Fruit fly (Drosophila melanogaster) whole organism, prepupa: Measurements from ENCODE around the gene CG4338.

ENCODE experiments used
- Blimp-1 ChIP-seq: fragments of 200-800 bp; sonication (Bioruptor generic); optimal IDR thresholded peaks from 3 replicates; lab custom pipeline; 2017; ENCODE audit warnings: missing biosample characterization, missing genetic modification characterization, mild to moderate bottlenecking, moderate library complexity, missing genetic modification reagents
- CG10669 ChIP-seq: fragments of 200-800 bp; sonication (Bioruptor generic); optimal IDR thresholded peaks from 3 replicates; lab custom pipeline; 2018; ENCODE audit warnings: missing biosample characterization, mild to moderate bottlenecking, missing genetic modification characterization, moderate library complexity
- CG11294 ChIP-seq: fragments of 200-800 bp; sonication (Bioruptor generic); IDR thresholded peaks from 2 replicates; pipeline ENCODE4 v1.3.6; 2022; ENCODE audit warnings: missing biosample characterization, missing genetic modification characterization
- CG11762 ChIP-seq: fragments of 200-800 bp; sonication (Bioruptor generic); optimal IDR thresholded peaks from 3 replicates; lab custom pipeline; 2016; ENCODE audit warnings: missing biosample characterization, missing genetic modification characterization; ENCODE audit not compliant: insufficient read depth
- CG15336 ChIP-seq: fragments of 200-800 bp; sonication (Bioruptor generic); IDR thresholded peaks from 2 replicates; pipeline ENCODE4 v1.3.6; 2022; ENCODE audit warnings: missing biosample characterization, missing genetic modification characterization
- CG34406 ChIP-seq: fragments of 200-800 bp; sonication (Bioruptor generic); optimal IDR thresholded peaks from 3 replicates; lab custom pipeline; 2016; ENCODE audit warnings: missing biosample characterization, missing genetic modification characterization
- CG3919 ChIP-seq: fragments of 200-800 bp; sonication (Bioruptor generic); optimal IDR thresholded peaks from 3 replicates; lab custom pipeline; 2016; ENCODE audit warnings: missing biosample characterization, missing genetic modification characterization
- CG6276 ChIP-seq: fragments of 200-800 bp; sonication (Bioruptor generic); optimal IDR thresholded peaks from 2 replicates; lab custom pipeline; 2017; ENCODE audit warnings: missing biosample characterization, mild to moderate bottlenecking, missing genetic modification characterization
- CG6792 ChIP-seq: fragments of 200-800 bp; sonication (Bioruptor generic); optimal IDR thresholded peaks from 3 replicates; lab custom pipeline; 2016; ENCODE audit warnings: missing biosample characterization, missing genetic modification characterization
- CG6808 ChIP-seq: fragments of 200-800 bp; sonication (Bioruptor generic); optimal IDR thresholded peaks from 3 replicates; lab custom pipeline; 2017; ENCODE audit warnings: missing biosample characterization, missing genetic modification characterization, mild to moderate bottlenecking, moderate library complexity, missing genetic modification reagents
- CG6854 ChIP-seq: fragments of 200-800 bp; sonication (Bioruptor generic); optimal IDR thresholded peaks from 2 replicates; lab custom pipeline; 2017; ENCODE audit warnings: missing biosample characterization, mild to moderate bottlenecking, missing genetic modification characterization
- CG8319 ChIP-seq: fragments of 200-800 bp; sonication (Bioruptor generic); optimal IDR thresholded peaks from 3 replicates; lab custom pipeline; 2016; ENCODE audit warnings: missing biosample characterization, missing genetic modification characterization
- CG8632 ChIP-seq: fragments of 200-800 bp; sonication (Bioruptor generic); optimal IDR thresholded peaks from 3 replicates; lab custom pipeline; 2016; ENCODE audit warnings: missing biosample characterization, missing genetic modification characterization
- Eip75B ChIP-seq: fragments of 200-800 bp; sonication (Bioruptor generic); optimal IDR thresholded peaks from 3 replicates; lab custom pipeline; 2016; ENCODE audit warnings: missing biosample characterization, missing genetic modification characterization
- Eip78C ChIP-seq: fragments of 200-800 bp; sonication (Bioruptor generic); peaks from one replicate; lab custom pipeline; 2016; ENCODE audit warnings: missing biosample characterization, missing genetic modification characterization
- Eip93F ChIP-seq: fragments of 200-800 bp; sonication (Bioruptor generic); optimal IDR thresholded peaks from 2 replicates; lab custom pipeline; 2016; ENCODE audit warnings: missing biosample characterization, mild to moderate bottlenecking, missing genetic modification characterization
- Hr4 ChIP-seq: fragments of 200-800 bp; sonication (Bioruptor generic); optimal IDR thresholded peaks from 3 replicates; lab custom pipeline; 2016; ENCODE audit warnings: missing biosample characterization, missing genetic modification characterization
- Lpt ChIP-seq: fragments of 200-800 bp; sonication (Bioruptor generic); optimal IDR thresholded peaks from 3 replicates; lab custom pipeline; 2016; ENCODE audit warnings: missing biosample characterization, missing genetic modification characterization
- Smox ChIP-seq: fragments of 200-800 bp; sonication (Bioruptor generic); optimal IDR thresholded peaks from 3 replicates; lab custom pipeline; 2016; ENCODE audit warnings: missing biosample characterization, missing genetic modification characterization
- achi ChIP-seq: fragments of 200-800 bp; sonication (Bioruptor generic); optimal IDR thresholded peaks from 3 replicates; lab custom pipeline; 2016; ENCODE audit warnings: missing biosample characterization, missing genetic modification characterization
- acj6 ChIP-seq: fragments of 200-800 bp; sonication (Bioruptor generic); optimal IDR thresholded peaks from 3 replicates; lab custom pipeline; 2016; ENCODE audit warnings: missing biosample characterization, missing genetic modification characterization
- cyc ChIP-seq: fragments of 200-800 bp; sonication (Bioruptor generic); optimal IDR thresholded peaks from 3 replicates; lab custom pipeline; 2016; ENCODE audit warnings: missing biosample characterization, missing genetic modification characterization
- dsx ChIP-seq: fragments of 200-800 bp; optimal IDR thresholded peaks from 3 replicates; lab custom pipeline; 2019; ENCODE audit warnings: missing biosample characterization, mild to moderate bottlenecking, missing genetic modification characterization, moderate library complexity; ENCODE audit not compliant: poor library complexity, severe bottlenecking
- eg ChIP-seq: fragments of 200-800 bp; sonication (Bioruptor generic); IDR thresholded peaks from 3 replicates; pipeline ENCODE4 v1.3.6; 2022; ENCODE audit warnings: missing biosample characterization, missing genetic modification characterization
- esn ChIP-seq: fragments of 200-800 bp; sonication (Bioruptor generic); optimal IDR thresholded peaks from 2 replicates; lab custom pipeline; 2016; ENCODE audit warnings: missing biosample characterization, mild to moderate bottlenecking, missing genetic modification characterization, moderate library complexity
- lz ChIP-seq: fragments of 200-800 bp; sonication (Bioruptor generic); optimal IDR thresholded peaks from 3 replicates; lab custom pipeline; 2016; ENCODE audit warnings: missing biosample characterization, missing genetic modification characterization
- net ChIP-seq: fragments of 200-800 bp; sonication (Bioruptor generic); optimal IDR thresholded peaks from 3 replicates; lab custom pipeline; 2016; ENCODE audit warnings: missing biosample characterization, missing genetic modification characterization
- spab ChIP-seq: fragments of 200-800 bp; sonication (Bioruptor generic); optimal IDR thresholded peaks from 2 replicates; lab custom pipeline; 2017; ENCODE audit warnings: missing biosample characterization, mild to moderate bottlenecking, missing genetic modification characterization, missing genetic modification reagents
- topi ChIP-seq: fragments of 200-800 bp; sonication (Bioruptor generic); optimal IDR thresholded peaks from 3 replicates; lab custom pipeline; 2016; ENCODE audit warnings: missing biosample characterization, missing genetic modification characterization
- vri ChIP-seq: fragments of 200-800 bp; sonication (Bioruptor generic); optimal IDR thresholded peaks from 3 replicates; lab custom pipeline; 2016; ENCODE audit warnings: missing biosample characterization, mild to moderate bottlenecking, missing genetic modification characterization

The CG4338 gene

DNA sequence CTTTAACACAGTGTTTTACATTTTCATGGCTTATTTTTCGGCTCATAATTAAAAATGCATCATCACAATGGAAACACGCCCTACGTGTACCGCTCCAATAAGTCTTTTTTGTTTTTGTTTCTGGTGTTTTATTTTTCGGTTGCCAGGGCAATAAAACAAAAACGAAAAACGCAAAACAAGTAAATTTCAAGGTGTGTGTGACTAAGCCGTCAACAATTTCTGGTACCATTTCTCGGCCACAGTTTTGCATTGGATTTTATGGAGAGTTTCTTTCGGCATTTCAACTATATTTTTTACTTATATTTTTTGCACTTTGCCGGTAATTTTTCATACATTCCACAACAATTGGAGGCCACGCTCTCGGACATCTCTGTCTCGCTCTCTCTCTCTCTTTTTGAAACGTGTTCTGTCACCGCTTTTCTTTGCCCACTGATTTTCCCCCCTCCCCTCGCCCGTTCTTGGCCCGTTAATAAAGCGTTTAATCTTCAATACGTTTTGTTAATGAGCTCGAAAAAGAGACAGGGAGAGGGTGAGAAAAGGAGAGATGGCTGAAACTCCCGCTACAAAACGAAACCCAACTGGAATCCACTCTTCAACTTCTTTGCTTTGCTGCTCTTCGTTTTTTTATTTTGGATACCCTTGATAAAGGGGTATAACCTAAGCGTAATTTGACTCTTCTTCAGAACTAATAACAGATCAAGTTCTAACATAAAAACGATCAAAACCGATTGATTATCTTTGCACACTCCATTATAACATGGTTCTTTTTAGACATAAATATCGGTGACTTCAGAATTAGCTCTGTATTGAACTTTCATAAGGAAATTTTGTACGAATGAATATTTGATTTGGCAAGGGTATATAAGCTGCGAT, 17.9 kb downstream of the CG4338 start (continued):
- TF ChIP-seq Eip93F: peak; percentile 18
- peak; percentile 33 for TF ChIP-seq CG34406 (GFP tag; lab: Kevin White, UChicago)
- TF ChIP-seq Lpt (GFP tag; lab: Kevin White, UChicago): no peak
- TF ChIP-seq achi (GFP tag; lab: Kevin White, UChicago): no peak
- no peak for TF ChIP-seq eg (GFP tag; lab: Robert Waterston, UW)
- TF ChIP-seq CG6792: peak; percentile 33
- no peak for TF ChIP-seq CG10669 (GFP tag; lab: Kevin White, UChicago)
- TF ChIP-seq Hr4: no peak

DNA sequence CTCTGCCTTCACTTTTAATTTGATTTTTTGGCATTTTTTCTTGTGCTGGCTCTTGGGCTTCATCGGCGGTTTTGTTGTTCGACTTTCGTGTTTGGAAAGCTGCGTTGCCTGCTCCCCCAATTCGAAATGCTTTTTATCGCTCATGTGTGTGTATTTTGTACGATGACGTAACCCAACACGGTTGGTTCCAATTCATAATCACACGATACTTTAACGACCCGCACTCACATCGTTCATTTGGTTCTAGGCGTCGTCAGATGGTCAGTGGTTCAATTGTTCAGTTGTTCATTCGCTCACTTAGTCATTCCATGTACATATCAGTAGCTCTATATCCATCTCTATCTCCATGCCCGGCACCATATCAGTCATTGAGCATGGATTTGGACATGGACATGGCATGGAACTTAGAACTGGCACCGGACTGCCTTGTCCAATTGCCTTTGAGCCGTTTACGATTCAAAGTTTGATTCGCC, 18.6 kb downstream of the CG4338 start:
- peak; percentile 17 for TF ChIP-seq Blimp-1
- TF ChIP-seq vri (GFP tag; lab: Kevin White, UChicago): peak; percentile 42
- TF ChIP-seq cyc (GFP tag; lab: Kevin White, UChicago): no peak
- TF ChIP-seq Hr4: no peak

DNA sequence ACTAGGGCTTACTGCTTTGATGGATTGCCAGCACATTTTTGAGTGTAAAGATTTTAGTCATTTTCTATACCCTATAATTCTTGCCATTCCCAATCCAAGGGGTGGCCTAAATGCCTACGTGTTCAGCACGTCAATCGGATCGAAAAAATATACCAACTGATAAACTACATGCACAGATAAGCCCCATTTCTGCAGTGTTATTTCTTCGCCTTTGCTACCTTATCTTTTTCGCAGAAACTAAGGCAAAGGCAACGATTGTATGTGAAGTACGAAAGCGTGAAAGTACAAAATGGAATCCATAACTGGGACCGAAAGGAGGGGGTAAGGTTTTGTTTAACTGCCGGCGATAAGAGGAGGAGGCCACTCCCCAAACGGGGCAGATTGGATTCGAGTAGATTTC, 22.6 kb downstream of the CG4338 start:
- TF ChIP-seq vri (GFP tag; lab: Kevin White, UChicago): peak; percentile 83
- TF ChIP-seq dsx: no peak

DNA sequence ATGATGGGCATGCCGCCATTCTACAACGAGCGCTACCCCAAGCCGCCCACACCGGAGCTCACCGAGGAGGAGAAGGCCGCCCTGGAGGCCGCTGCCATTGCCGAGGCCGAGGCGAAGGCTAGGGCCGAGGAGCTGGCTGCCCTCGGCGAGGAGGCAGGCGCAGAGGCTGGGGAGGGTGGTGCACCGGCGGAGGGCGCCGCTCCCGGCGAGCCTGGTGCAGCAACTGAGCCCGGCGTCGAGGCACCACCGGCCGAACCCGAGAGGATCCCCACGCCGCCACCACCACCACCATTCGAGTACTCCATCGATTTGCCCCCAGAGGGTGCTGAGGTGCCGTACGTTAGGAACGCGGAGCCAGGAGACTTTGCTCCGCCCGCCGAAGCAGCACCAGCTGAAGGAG, 29.9 kb downstream of the CG4338 start:
- TF ChIP-seq CG11762 (GFP tag; lab: Kevin White, UChicago) (no peak), eg (GFP tag; lab: Robert Waterston, UW) (no peak)

DNA sequence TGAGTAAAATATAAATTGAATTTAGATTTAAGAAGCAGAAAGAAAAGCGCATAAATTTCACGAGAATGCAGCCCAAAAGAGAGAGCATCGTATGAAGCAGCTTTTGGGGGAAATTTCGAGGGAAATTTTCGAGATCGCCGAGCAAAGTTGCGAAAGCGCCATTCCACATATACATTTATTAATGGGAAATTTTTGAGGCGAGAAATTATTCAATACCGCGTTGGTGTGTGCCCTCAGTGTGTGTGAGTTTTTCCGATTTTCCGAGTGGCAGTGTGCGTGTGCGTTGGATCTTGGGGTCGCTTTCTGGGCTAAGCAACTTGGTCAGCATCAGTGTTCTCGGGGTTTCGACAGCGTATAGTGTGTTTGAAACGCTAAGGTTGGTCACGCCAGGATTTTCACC, 34.6 kb downstream of the CG4338 start, which contains the start of gene Tm2:
Tm2 (plus strand) TSS at position 270 of the 400 bp plus-strand sequence.
- TF ChIP-seq CG8319 (no peak), net (GFP tag; lab: Kevin White, UChicago) (no peak), CG8632 (no peak)

DNA sequence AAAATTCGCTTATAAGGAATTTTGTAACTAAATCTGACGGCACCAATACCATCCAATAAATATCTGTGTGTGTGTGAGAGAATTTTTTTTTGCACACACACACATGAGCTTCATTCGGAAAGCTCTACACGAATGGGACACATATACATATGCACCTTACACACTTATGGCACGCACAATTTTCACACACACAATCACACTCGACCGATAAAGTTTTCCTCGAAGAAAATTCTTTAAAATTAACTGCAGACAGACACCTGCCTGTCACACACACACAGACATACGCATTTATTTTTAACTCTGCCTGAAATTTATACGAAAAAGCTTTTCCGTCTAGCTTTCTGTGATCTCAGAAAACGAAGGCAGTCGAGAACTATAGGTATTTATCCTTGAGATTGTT, 35.4 kb downstream of the CG4338 start:
- no peak for TF ChIP-seq CG6808
- TF ChIP-seq topi (GFP tag; lab: Kevin White, UChicago): no peak
- TF ChIP-seq Eip75B (GFP tag; lab: Kevin White, UChicago): no peak
- no peak for TF ChIP-seq esn
- TF ChIP-seq, all 60 proteins: peak for 0

DNA sequence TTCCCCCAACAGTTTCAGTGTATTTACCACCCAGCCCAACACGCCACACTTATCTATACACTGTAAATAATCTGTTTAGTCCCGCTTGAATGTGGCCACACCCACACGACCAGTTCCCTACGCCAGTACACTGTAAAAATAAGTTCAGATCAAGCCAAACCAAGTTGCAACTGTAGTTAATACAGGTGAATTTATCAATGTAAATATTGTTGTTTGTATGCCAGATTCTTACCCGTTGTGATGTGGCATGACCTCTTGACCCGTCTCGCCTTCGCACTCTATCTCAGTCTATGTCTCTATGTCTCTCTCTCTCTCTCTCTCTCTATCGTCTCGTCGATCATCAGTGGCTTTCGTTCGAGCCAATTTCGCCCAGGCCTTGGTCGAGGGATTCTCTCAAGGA, 38.5 kb downstream of the CG4338 start:
- no peak for TF ChIP-seq vri (GFP tag; lab: Kevin White, UChicago)
- no peak for TF ChIP-seq spab (GFP tag; lab: Kevin White, UChicago)
- TF ChIP-seq CG3919 (GFP tag; lab: Kevin White, UChicago): no peak
- no peak for TF ChIP-seq lz

DNA sequence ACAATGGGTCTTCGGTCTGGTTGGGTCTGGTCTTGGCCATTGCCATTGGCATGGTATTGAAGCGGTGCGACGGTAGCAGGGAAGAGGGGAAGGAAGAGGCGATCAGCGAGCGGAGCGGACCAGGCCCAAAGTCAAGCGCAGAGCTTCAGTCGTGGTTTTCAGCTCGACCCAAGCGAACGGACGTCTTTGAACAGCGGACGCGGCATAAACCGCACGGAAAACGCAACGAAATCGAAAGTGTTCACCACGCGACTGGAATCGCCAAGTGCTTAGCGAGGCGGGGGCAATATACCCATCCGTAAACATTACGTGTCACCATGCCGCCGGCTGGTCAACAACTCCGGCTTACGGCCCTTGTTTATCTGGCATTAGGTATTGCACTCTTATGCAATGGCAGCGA, 41.0 kb downstream of the CG4338 start, which contains the start of gene CG14866:
CG14866 (plus strand) TSS at position 146 of the 400 bp plus-strand sequence.
- TF ChIP-seq Smox (no peak), Eip93F (no peak), acj6 (GFP tag; lab: Kevin White, UChicago) (no peak), Blimp-1 (peak; percentile 44), Eip78C (GFP tag; lab: Kevin White, UChicago) (peak; percentile 34), CG11294 (GFP tag; lab: Robert Waterston, UW) (no peak), CG15336 (GFP tag; lab: Robert Waterston, UW) (no peak), CG6276 (GFP tag; lab: Kevin White, UChicago) (no peak), CG6854 (no peak)
